Worm (Caenorhabditis elegans) whole organism, L3 larva: Measurements from ENCODE around the gene R10D12.8.

Experiments used
- R02D3.7 ChIP-seq: fragments of 150-350 bp; optimal IDR thresholded peaks from 2 replicates; lab custom pipeline; 2014; ENCODE audit warnings: missing biosample characterization, missing genetic modification characterization
- ZK546.5 ChIP-seq: sonication (generic microtip); optimal IDR thresholded peaks from 2 replicates; lab custom pipeline; 2017; ENCODE audit warnings: missing biosample characterization, missing genetic modification characterization
- aly-2 ChIP-seq: fragments of 150-350 bp; optimal IDR thresholded peaks from 2 replicates; lab custom pipeline; 2014; ENCODE audit warnings: missing biosample characterization, missing genetic modification characterization
- ama-1 ChIP-seq: fragments of 150-350 bp; optimal IDR thresholded peaks from 2 replicates; lab custom pipeline; 2018
- ceh-16 ChIP-seq: sonication (generic microtip); optimal IDR thresholded peaks from 2 replicates; lab custom pipeline; 2017; ENCODE audit warnings: missing biosample characterization, missing genetic modification characterization
- ceh-28 ChIP-seq: fragments of 150-350 bp; optimal IDR thresholded peaks from 2 replicates; lab custom pipeline; 2014; ENCODE audit warnings: missing biosample characterization, missing genetic modification reagents, missing genetic modification characterization
- ceh-9 ChIP-seq: sonication (generic microtip); optimal IDR thresholded peaks from 2 replicates; lab custom pipeline; 2018; ENCODE audit warnings: missing biosample characterization, missing genetic modification characterization
- daf-12 ChIP-seq: fragments of 150-350 bp; optimal IDR thresholded peaks from 2 replicates; lab custom pipeline; 2014; ENCODE audit warnings: missing biosample characterization, missing genetic modification reagents, missing genetic modification characterization
- egl-27 ChIP-seq: sonication (generic microtip); optimal IDR thresholded peaks from 4 replicates; lab custom pipeline; 2017; ENCODE audit warnings: missing biosample characterization, missing genetic modification reagents, missing genetic modification characterization
- egl-5 ChIP-seq: fragments of 150-350 bp; optimal IDR thresholded peaks from 2 replicates; lab custom pipeline; 2017; ENCODE audit warnings: missing biosample characterization, missing genetic modification reagents, missing genetic modification characterization, inconsistent platforms
- elt-2 ChIP-seq: sonication (generic microtip); optimal IDR thresholded peaks from 2 replicates; lab custom pipeline; 2016; ENCODE audit warnings: missing genetic modification reagents, mild to moderate bottlenecking, missing genetic modification characterization, missing compliant biosample characterization
- elt-3 ChIP-seq, 3 experiments: fragments of 150-350 bp in 1 of 3; sonication (generic microtip) in 2 of 3; optimal IDR thresholded peaks; 2 replicates in 2 of 3; 4 replicates in 1 of 3; lab custom pipeline; 2014 to 2017; ENCODE audit warnings: missing biosample characterization in 3 of 3, missing genetic modification characterization in 3 of 3
- eor-1 ChIP-seq, 2 experiments: fragments of 150-350 bp; optimal IDR thresholded peaks; 2 replicates each; lab custom pipeline; 2014 to 2018; ENCODE audit warnings: missing biosample characterization in 2 of 2, missing genetic modification characterization in 2 of 2
- fkh-10 ChIP-seq: sonication (generic microtip); optimal IDR thresholded peaks from 2 replicates; lab custom pipeline; 2017; ENCODE audit warnings: missing biosample characterization, missing genetic modification reagents, missing genetic modification characterization
- fkh-2 ChIP-seq: fragments of 150-350 bp; optimal IDR thresholded peaks from 2 replicates; lab custom pipeline; 2014; ENCODE audit warnings: missing biosample characterization, missing genetic modification reagents, missing genetic modification characterization
- fos-1 ChIP-seq: fragments of 150-350 bp; optimal IDR thresholded peaks from 2 replicates; lab custom pipeline; 2014; ENCODE audit warnings: missing biosample characterization, missing genetic modification characterization
- hmg-11 ChIP-seq: sonication (generic microtip); optimal IDR thresholded peaks from 2 replicates; lab custom pipeline; 2016; ENCODE audit warnings: missing genetic modification characterization, missing compliant biosample characterization
- jun-1 ChIP-seq: fragments of 150-350 bp; optimal IDR thresholded peaks from 2 replicates; lab custom pipeline; 2014; ENCODE audit warnings: missing biosample characterization, missing genetic modification reagents, missing genetic modification characterization
- lin-15B ChIP-seq: fragments of 150-350 bp; optimal IDR thresholded peaks from 2 replicates; lab custom pipeline; 2014; ENCODE audit warnings: missing biosample characterization, missing genetic modification characterization
- lin-39 ChIP-seq: fragments of 150-350 bp; optimal IDR thresholded peaks from 2 replicates; lab custom pipeline; 2018; ENCODE audit warnings: missing biosample characterization, missing genetic modification reagents, missing genetic modification characterization
- lsy-12 ChIP-seq: sonication (generic microtip); optimal IDR thresholded peaks from 2 replicates; lab custom pipeline; 2016; ENCODE audit warnings: mild to moderate bottlenecking, missing genetic modification characterization, missing compliant biosample characterization
- mdl-1 ChIP-seq: fragments of 150-350 bp; optimal IDR thresholded peaks from 2 replicates; lab custom pipeline; 2014; ENCODE audit warnings: missing biosample characterization, missing genetic modification characterization
- mml-1 ChIP-seq: fragments of 150-350 bp; sonication (generic microtip); optimal IDR thresholded peaks from 3 replicates; lab custom pipeline; 2014; ENCODE audit warnings: missing biosample characterization, missing genetic modification characterization
- nfya-1 ChIP-seq: sonication (generic microtip); optimal IDR thresholded peaks from 2 replicates; lab custom pipeline; 2017; ENCODE audit warnings: missing genetic modification characterization, mild to moderate bottlenecking, missing compliant biosample characterization, antibody characterized with exemption, moderate library complexity; ENCODE audit not compliant: insufficient read depth
- nhr-11 ChIP-seq: fragments of 150-350 bp; optimal IDR thresholded peaks from 2 replicates; lab custom pipeline; 2014; ENCODE audit warnings: missing biosample characterization, missing genetic modification characterization
- nhr-12 ChIP-seq: fragments of 150-350 bp; optimal IDR thresholded peaks from 2 replicates; lab custom pipeline; 2014; ENCODE audit warnings: missing biosample characterization, missing genetic modification characterization
- nhr-237 ChIP-seq: fragments of 150-350 bp; optimal IDR thresholded peaks from 2 replicates; lab custom pipeline; 2014; ENCODE audit warnings: missing biosample characterization, missing genetic modification characterization
- nhr-25 ChIP-seq: sonication (generic microtip); optimal IDR thresholded peaks from 2 replicates; lab custom pipeline; 2017; ENCODE audit warnings: missing biosample characterization, missing genetic modification characterization
- nhr-28 ChIP-seq: fragments of 150-350 bp; optimal IDR thresholded peaks from 2 replicates; lab custom pipeline; 2014; ENCODE audit warnings: missing biosample characterization, missing genetic modification characterization
- nhr-43 ChIP-seq: sonication (generic microtip); optimal IDR thresholded peaks from 2 replicates; lab custom pipeline; 2016; ENCODE audit warnings: mild to moderate bottlenecking, missing genetic modification characterization, missing compliant biosample characterization; ENCODE audit not compliant: poor library complexity, severe bottlenecking
- nhr-67 ChIP-seq: fragments of 150-350 bp; optimal IDR thresholded peaks from 2 replicates; lab custom pipeline; 2014; ENCODE audit warnings: missing biosample characterization, missing genetic modification characterization
- pha-4 ChIP-seq: fragments of 150-350 bp; optimal IDR thresholded peaks from 2 replicates; lab custom pipeline; 2014; ENCODE audit warnings: missing biosample characterization, missing genetic modification reagents, missing genetic modification characterization
- pqm-1 ChIP-seq: fragments of 150-350 bp; optimal IDR thresholded peaks from 2 replicates; lab custom pipeline; 2017; ENCODE audit warnings: missing biosample characterization, missing genetic modification characterization, inconsistent platforms
- sea-2 ChIP-seq: fragments of 150-350 bp; sonication (generic microtip); optimal IDR thresholded peaks from 4 replicates; lab custom pipeline; 2014; ENCODE audit warnings: missing biosample characterization, missing genetic modification reagents, missing genetic modification characterization
- skn-1 ChIP-seq: fragments of 150-350 bp; optimal IDR thresholded peaks from 2 replicates; lab custom pipeline; 2014; ENCODE audit warnings: missing biosample characterization, missing genetic modification characterization
- snpc-4 ChIP-seq: fragments of 150-350 bp; optimal IDR thresholded peaks from 2 replicates; lab custom pipeline; 2014; ENCODE audit warnings: missing biosample characterization, missing genetic modification characterization
- tbx-2 ChIP-seq: sonication (generic microtip); optimal IDR thresholded peaks from 2 replicates; lab custom pipeline; 2016; ENCODE audit warnings: mild to moderate bottlenecking, missing genetic modification characterization, missing compliant biosample characterization
- unc-39 ChIP-seq: sonication (generic microtip); optimal IDR thresholded peaks from 4 replicates; lab custom pipeline; 2017; ENCODE audit warnings: missing biosample characterization, missing genetic modification characterization
- unc-62 ChIP-seq: fragments of 150-350 bp; sonication (generic microtip); optimal IDR thresholded peaks from 4 replicates; lab custom pipeline; 2014; ENCODE audit warnings: missing biosample characterization, missing genetic modification reagents, missing genetic modification characterization
- zag-1 ChIP-seq: fragments of 150-350 bp; optimal IDR thresholded peaks from 2 replicates; lab custom pipeline; 2014; ENCODE audit warnings: missing biosample characterization, missing genetic modification characterization
- ztf-11 ChIP-seq: fragments of 150-350 bp; optimal IDR thresholded peaks from 2 replicates; lab custom pipeline; 2014; ENCODE audit warnings: missing biosample characterization, missing genetic modification characterization
- ztf-4 ChIP-seq: fragments of 150-350 bp; optimal IDR thresholded peaks from 2 replicates; lab custom pipeline; 2014; ENCODE audit warnings: missing biosample characterization, missing genetic modification characterization

R10D12.8 gene

ce11 chrV:13909400-13909799, 43.7 kb downstream of the R10D12.8 start, which contains the start of gene C06B3.7 (continued):
- TF ChIP-seq pqm-1 (tag; lab: Kevin White, UChicago), result peak; percentile 95
- no peak for TF ChIP-seq daf-12 (tag; lab: Kevin White, UChicago)
- no peak for TF ChIP-seq aly-2 (tag; lab: Kevin White, UChicago)
- TF ChIP-seq unc-39 (tag; lab: Kevin White, UChicago), result no peak
- peak; percentile 72 for TF ChIP-seq skn-1
- peak; percentile 79 for TF ChIP-seq nhr-43 (tag; lab: Kevin White, UChicago)
- TF ChIP-seq nhr-67 (tag; lab: Kevin White, UChicago), result no peak
- TF ChIP-seq elt-2 (tag; lab: Kevin White, UChicago), result peak; percentile 92
- TF ChIP-seq, all 47 proteins: peak for 17

- no peak for TF ChIP-seq skn-1
These were observed 44.2 kb downstream of the R10D12.8 start, which contains the start of gene C06B3.6 for ce11 chrV:13908916-13909176. C06B3.6 (minus strand) TSS chrV:13908967.

- no peak for TF ChIP-seq jun-1
- no peak for TF ChIP-seq tbx-2
- no peak for TF ChIP-seq nhr-11 (tag; lab: Kevin White, UChicago)
- TF ChIP-seq nhr-43 (tag; lab: Kevin White, UChicago), result peak; percentile 65
- TF ChIP-seq fkh-2 (tag; lab: Kevin White, UChicago), result no peak
- no peak for TF ChIP-seq unc-62
- TF ChIP-seq hmg-11, result no peak
- TF ChIP-seq daf-12 (tag; lab: Kevin White, UChicago), result no peak
- TF ChIP-seq ama-1 (lab: Kevin White, UChicago), result peak; percentile 87
- peak; percentile 24 for TF ChIP-seq ztf-4 (tag; lab: Kevin White, UChicago)
- TF ChIP-seq nhr-67 (tag; lab: Kevin White, UChicago), result no peak
- no peak for TF ChIP-seq ZK546.5 (tag; lab: Kevin White, UChicago)
- no peak for TF ChIP-seq ceh-9 (tag; lab: Kevin White, UChicago)
- TF ChIP-seq eor-1 (tag; optimal IDR thresholded peaks at IDR 0.05; lab: Kevin White, UChicago), result no peak
- no peak for TF ChIP-seq lin-39 (tag; lab: Kevin White, UChicago)
- no peak for TF ChIP-seq mml-1 (tag; lab: Kevin White, UChicago)
- TF ChIP-seq snpc-4 (tag; lab: Kevin White, UChicago), result no peak
- TF ChIP-seq lin-15B (tag; lab: Kevin White, UChicago), result no peak
- TF ChIP-seq ceh-16 (tag; lab: Kevin White, UChicago), result no peak
- no peak for TF ChIP-seq elt-2 (tag; lab: Kevin White, UChicago)
- TF ChIP-seq nfya-1 (tag; lab: Kevin White, UChicago), result peak; percentile 12
- no peak for TF ChIP-seq nhr-12 (tag; lab: Kevin White, UChicago)
- no peak for TF ChIP-seq pha-4 (tag; lab: Kevin White, UChicago)
These were observed 44.8 kb downstream of the R10D12.8 start for ce11 chrV:13908120-13908915.

ce11 chrV:13907557-13908104, 45.5 kb downstream of the R10D12.8 start:
- TF ChIP-seq snpc-4 (tag; lab: Kevin White, UChicago) (no peak), egl-5 (no peak), fos-1 (tag; lab: Kevin White, UChicago) (no peak), nhr-28 (tag; lab: Kevin White, UChicago) (no peak), pqm-1 (tag; lab: Kevin White, UChicago) (no peak), ztf-11 (tag; lab: Kevin White, UChicago) (no peak), ceh-28 (tag; lab: Kevin White, UChicago) (no peak), nhr-25 (tag; lab: Kevin White, UChicago) (peak; percentile 0), nhr-67 (tag; lab: Kevin White, UChicago) (no peak), lin-15B (tag; lab: Kevin White, UChicago) (no peak), unc-62 (no peak), egl-27 (no peak), jun-1 (peak; percentile 72), pha-4 (tag; lab: Kevin White, UChicago) (peak; percentile 3), mdl-1 (tag; lab: Kevin White, UChicago) (no peak), ceh-9 (tag; lab: Kevin White, UChicago) (no peak), elt-2 (tag; lab: Kevin White, UChicago) (peak; percentile 42), sea-2 (GFP tag; lab: Kevin White, UChicago) (no peak), R02D3.7 (tag; lab: Kevin White, UChicago) (no peak), aly-2 (tag; lab: Kevin White, UChicago) (no peak), fkh-10 (GFP tag; lab: Kevin White, UChicago) (no peak), mml-1 (tag; lab: Kevin White, UChicago) (no peak), eor-1 (tag; optimal IDR thresholded peaks at IDR 0.05; lab: Kevin White, UChicago) (no peak), unc-39 (tag; lab: Kevin White, UChicago) (no peak), nhr-237 (tag; lab: Kevin White, UChicago) (no peak), ztf-4 (tag; lab: Kevin White, UChicago) (no peak), nfya-1 (tag; lab: Kevin White, UChicago) (no peak), ama-1 (lab: Kevin White, UChicago) (peak; percentile 98), fkh-2 (tag; lab: Kevin White, UChicago) (no peak), zag-1 (tag; lab: Kevin White, UChicago) (no peak), lsy-12 (tag; lab: Kevin White, UChicago) (peak; percentile 27), elt-3 (tag; optimal IDR thresholded peaks at IDR 0.05; lab: Kevin White, UChicago) (no peak), ZK546.5 (tag; lab: Kevin White, UChicago) (no peak), nhr-12 (tag; lab: Kevin White, UChicago) (no peak), nhr-43 (tag; lab: Kevin White, UChicago) (peak; percentile 78)
